Worm (Caenorhabditis elegans) whole organism, L1 larva: ENCODE results near the gene M04C3.5.
"Not testable (repeated sequence)": the region's sequence is repeated elsewhere in the genome, so short reads cannot be mapped to it uniquely, and the experiment has no call there.

Experiments
- grh-1 ChIP-seq: fragments of 200-800 bp; sonication (Bioruptor generic); IDR thresholded peaks from 2 replicates; pipeline ENCODE4 v1.3.6; 2022; ENCODE audit warnings: missing genetic modification reagents, missing genetic modification characterization, missing compliant biosample characterization
- lin-13 ChIP-seq: fragments of 150-350 bp; optimal IDR thresholded peaks from 2 replicates; lab custom pipeline; 2014; ENCODE audit warnings: missing biosample characterization, missing genetic modification reagents, missing genetic modification characterization
- lin-39 ChIP-seq: fragments of 150-350 bp; optimal IDR thresholded peaks from 2 replicates; lab custom pipeline; 2014; ENCODE audit warnings: missing biosample characterization, missing genetic modification reagents, missing genetic modification characterization
- nhr-11 ChIP-seq: fragments of 150-350 bp; optimal IDR thresholded peaks from 2 replicates; lab custom pipeline; 2014; ENCODE audit warnings: missing biosample characterization, missing genetic modification characterization
- nhr-76 ChIP-seq: sonication (generic microtip); optimal IDR thresholded peaks from 2 replicates; lab custom pipeline; 2017; ENCODE audit warnings: missing biosample characterization, missing genetic modification characterization
- pag-3 ChIP-seq: sonication (generic microtip); optimal IDR thresholded peaks from 2 replicates; lab custom pipeline; 2017; ENCODE audit warnings: missing genetic modification characterization, mild to moderate bottlenecking, missing compliant biosample characterization, antibody characterized with exemption, borderline replicate concordance; ENCODE audit not compliant: insufficient read depth
- skn-1 ChIP-seq: fragments of 150-350 bp; optimal IDR thresholded peaks from 2 replicates; lab custom pipeline; 2014; ENCODE audit warnings: missing biosample characterization, missing genetic modification characterization
- unc-62 ChIP-seq: fragments of 150-350 bp; optimal IDR thresholded peaks from 2 replicates; lab custom pipeline; 2014; ENCODE audit warnings: missing biosample characterization, missing genetic modification reagents, missing genetic modification characterization
- vab-15 ChIP-seq: sonication (generic microtip); optimal IDR thresholded peaks from 2 replicates; lab custom pipeline; 2017; ENCODE audit warnings: missing genotype, mild to moderate bottlenecking, missing genetic modification characterization, missing compliant biosample characterization
- ztf-4 ChIP-seq: fragments of 150-350 bp; optimal IDR thresholded peaks from 2 replicates; lab custom pipeline; 2014; ENCODE audit warnings: missing biosample characterization, missing genetic modification characterization

- not testable (repeated sequence) for TF ChIP-seq lin-39; nhr-76; lin-13 (GFP tag; lab: Kevin White, UChicago); pag-3 (tag; lab: Kevin White, UChicago); skn-1 (tag; lab: Kevin White, UChicago); grh-1; unc-62 (GFP tag; lab: Kevin White, UChicago); ztf-4 (tag; lab: Kevin White, UChicago); vab-15 (tag; lab: Kevin White, UChicago); nhr-11
Observed at ce11 chrV:19466775-19467174, 17.2 kb downstream of the M04C3.5 start.
